Fruit fly (Drosophila melanogaster) whole organism, wandering third instar larva: Measurements from ENCODE around the gene Tmep.

ENCODE experiments used
- Abd-B ChIP-seq: fragments of >200 bp; optimal IDR thresholded peaks from 2 replicates; lab custom pipeline; 2017; ENCODE audit warnings: missing biosample characterization, missing genetic modification characterization
- CG32264 ChIP-seq: fragments of 200-800 bp; sonication (Bioruptor generic); optimal IDR thresholded peaks from 2 replicates; lab custom pipeline; 2016; ENCODE audit warnings: missing biosample characterization, missing genetic modification characterization
- CG9705 ChIP-seq: fragments of 200-800 bp; sonication (Bioruptor generic); optimal IDR thresholded peaks from 2 replicates; lab custom pipeline; 2018; ENCODE audit warnings: missing biosample characterization, mild to moderate bottlenecking, missing genetic modification characterization
- CrebA ChIP-seq: fragments of 200-800 bp; sonication (Bioruptor generic); optimal IDR thresholded peaks from 2 replicates; lab custom pipeline; 2016; ENCODE audit warnings: missing biosample characterization, mild to moderate bottlenecking, missing genetic modification characterization, borderline replicate concordance
- Dfd ChIP-seq: fragments of >200 bp; optimal IDR thresholded peaks from 2 replicates; lab custom pipeline; 2017; ENCODE audit warnings: missing biosample characterization, missing genetic modification characterization
- Dif ChIP-seq: fragments of 200-275, 200-300 bp; sonication (Bioruptor generic); optimal IDR thresholded peaks from 2 replicates; lab custom pipeline; 2018; ENCODE audit warnings: missing biosample characterization, missing genetic modification characterization; ENCODE audit not compliant: partially characterized antibody
- GATAd ChIP-seq: sonication (Bioruptor generic); optimal IDR thresholded peaks from 2 replicates; lab custom pipeline; 2016; ENCODE audit warnings: missing biosample characterization, missing genetic modification characterization
- HLH106 ChIP-seq: fragments of 200-800 bp; optimal IDR thresholded peaks from 3 replicates; lab custom pipeline; 2019; ENCODE audit warnings: missing biosample characterization, mild to moderate bottlenecking, missing genetic modification characterization, moderate library complexity
- Hnf4 ChIP-seq: fragments of 200-800 bp; sonication (Bioruptor generic); optimal IDR thresholded peaks from 2 replicates; lab custom pipeline; 2016; ENCODE audit warnings: missing biosample characterization, mild to moderate bottlenecking, missing genetic modification characterization
- Hr78 ChIP-seq: fragments of >200 bp; optimal IDR thresholded peaks from 2 replicates; lab custom pipeline; 2017; ENCODE audit warnings: missing biosample characterization, missing genetic modification characterization
- Hr83 ChIP-seq: fragments of 200-300 bp; sonication (Bioruptor generic); optimal IDR thresholded peaks from 2 replicates; lab custom pipeline; 2016; ENCODE audit warnings: missing biosample characterization, mild to moderate bottlenecking, missing genetic modification characterization, moderate library complexity; ENCODE audit not compliant: poor library complexity, severe bottlenecking
- Jra ChIP-seq: sonication (Bioruptor generic); optimal IDR thresholded peaks from 2 replicates; lab custom pipeline; 2016; ENCODE audit warnings: missing biosample characterization, missing genetic modification characterization
- Mio ChIP-seq: sonication (Bioruptor generic); optimal IDR thresholded peaks from 2 replicates; lab custom pipeline; 2016; ENCODE audit warnings: missing biosample characterization, missing genetic modification characterization
- Myc ChIP-seq: fragments of >200 bp; optimal IDR thresholded peaks from 2 replicates; lab custom pipeline; 2017
- N ChIP-seq: fragments of >200 bp; optimal IDR thresholded peaks from 2 replicates; lab custom pipeline; 2018; ENCODE audit warnings: missing biosample characterization, missing external identifiers, missing genetic modification characterization
- OdsH ChIP-seq: fragments of 200-800 bp; sonication (Bioruptor generic); optimal IDR thresholded peaks from 2 replicates; lab custom pipeline; 2016; ENCODE audit warnings: missing biosample characterization, mild to moderate bottlenecking, missing genetic modification characterization
- Rel ChIP-seq, 2 experiments: fragments of 200-800 bp; sonication (Bioruptor generic) in 1 of 2; optimal IDR thresholded peaks; 2 replicates in 1 of 2; 3 replicates in 1 of 2; lab custom pipeline; 2016 to 2019; ENCODE audit warnings: mild to moderate bottlenecking in 2 of 2, missing biosample characterization in 2 of 2, missing genetic modification characterization in 2 of 2, moderate library complexity in 1 of 2
- Sp1 ChIP-seq: fragments of 200-800 bp; sonication (Bioruptor generic); optimal IDR thresholded peaks from 3 replicates; lab custom pipeline; 2019; ENCODE audit warnings: missing biosample characterization, mild to moderate bottlenecking, missing genetic modification characterization, moderate library complexity
- Vsx2 ChIP-seq: fragments of 200-300, 225-300 bp; sonication (Bioruptor generic); optimal IDR thresholded peaks from 2 replicates; lab custom pipeline; 2018; ENCODE audit warnings: missing biosample characterization, missing genetic modification characterization; ENCODE audit not compliant: partially characterized antibody
- br ChIP-seq: fragments of 200-800 bp; sonication (Bioruptor generic); optimal IDR thresholded peaks from 2 replicates; lab custom pipeline; 2016; ENCODE audit warnings: missing biosample characterization, missing genetic modification characterization
- brk ChIP-seq: fragments of 200-800 bp; sonication (Bioruptor generic); optimal IDR thresholded peaks from 2 replicates; lab custom pipeline; 2016; ENCODE audit warnings: missing biosample characterization, mild to moderate bottlenecking, missing genetic modification characterization
- dl ChIP-seq, 2 experiments: fragments of 175-275, 200-275 bp in 1 of 2; fragments of 200-275 bp in 1 of 2; sonication (Bioruptor generic); optimal IDR thresholded peaks; lab custom pipeline; 2018; ENCODE audit warnings: mild to moderate bottlenecking in 2 of 2, missing biosample characterization in 2 of 2, missing genetic modification characterization in 2 of 2, moderate library complexity in 2 of 2; ENCODE audit not compliant: partially characterized antibody in 2 of 2, insufficient read depth in 1 of 2
- dmrt93B ChIP-seq: fragments of 200-800 bp; sonication (Bioruptor generic); optimal IDR thresholded peaks from 2 replicates; lab custom pipeline; 2018; ENCODE audit warnings: missing biosample characterization, mild to moderate bottlenecking, missing genetic modification characterization
- dsf ChIP-seq: sonication (Bioruptor generic); optimal IDR thresholded peaks from 2 replicates; lab custom pipeline; 2016; ENCODE audit warnings: missing biosample characterization, missing genetic modification characterization, borderline replicate concordance
- ey ChIP-seq: fragments of 200-800 bp; sonication (Bioruptor generic); optimal IDR thresholded peaks from 2 replicates; lab custom pipeline; 2016; ENCODE audit warnings: missing biosample characterization, missing genetic modification characterization
- foxo ChIP-seq, 2 experiments: fragments of 200-800 bp; sonication (Bioruptor generic); optimal IDR thresholded peaks; 2 replicates in 1 of 2; 3 replicates in 1 of 2; lab custom pipeline; 2016 to 2017; ENCODE audit warnings: missing biosample characterization in 2 of 2, missing genetic modification characterization in 2 of 2
- fru ChIP-seq: fragments of 200-800 bp; sonication (Bioruptor generic); optimal IDR thresholded peaks from 3 replicates; lab custom pipeline; 2016; ENCODE audit warnings: missing biosample characterization, mild to moderate bottlenecking, missing genetic modification characterization
- h ChIP-seq: fragments of 200-800 bp; sonication (Bioruptor generic); optimal IDR thresholded peaks from 3 replicates; lab custom pipeline; 2016; ENCODE audit warnings: missing biosample characterization, mild to moderate bottlenecking, missing genetic modification characterization
- jim ChIP-seq: fragments of 175-275, 200-325 bp; sonication (Bioruptor generic); optimal IDR thresholded peaks from 2 replicates; lab custom pipeline; 2016; ENCODE audit warnings: missing biosample characterization, mild to moderate bottlenecking, missing genetic modification characterization
- lola ChIP-seq: fragments of >200 bp; optimal IDR thresholded peaks from 2 replicates; lab custom pipeline; 2017; ENCODE audit warnings: missing biosample characterization, missing genetic modification characterization
- pan ChIP-seq: fragments of >200 bp; optimal IDR thresholded peaks from 2 replicates; lab custom pipeline; 2017
- psq ChIP-seq: fragments of 200-800 bp; sonication (Bioruptor generic); optimal IDR thresholded peaks from 3 replicates; lab custom pipeline; 2017; ENCODE audit warnings: missing biosample characterization, mild to moderate bottlenecking, missing genetic modification characterization, moderate library complexity
- rgr ChIP-seq: fragments of 200-800 bp; sonication (Bioruptor generic); optimal IDR thresholded peaks from 3 replicates; lab custom pipeline; 2016; ENCODE audit warnings: missing biosample characterization, mild to moderate bottlenecking, missing genetic modification characterization
- sage ChIP-seq: fragments of 200-800 bp; sonication (Bioruptor generic); optimal IDR thresholded peaks from 2 replicates; lab custom pipeline; 2016; ENCODE audit warnings: missing biosample characterization, mild to moderate bottlenecking, missing genetic modification characterization
- sv ChIP-seq: fragments of 200-800 bp; sonication (Bioruptor generic); optimal IDR thresholded peaks from 3 replicates; lab custom pipeline; 2016; ENCODE audit warnings: missing biosample characterization, missing genetic modification characterization
- tai ChIP-seq: sonication (Bioruptor generic); optimal IDR thresholded peaks from 2 replicates; lab custom pipeline; 2016; ENCODE audit warnings: missing biosample characterization, missing genetic modification characterization
- usp ChIP-seq: fragments of >200 bp; optimal IDR thresholded peaks from 2 replicates; lab custom pipeline; 2017; ENCODE audit warnings: missing biosample characterization, missing genetic modification characterization
- woc ChIP-seq: sonication (Bioruptor generic); optimal IDR thresholded peaks from 2 replicates; lab custom pipeline; 2016; ENCODE audit warnings: missing biosample characterization, mild to moderate bottlenecking, missing genetic modification characterization

The Tmep gene

DNA sequence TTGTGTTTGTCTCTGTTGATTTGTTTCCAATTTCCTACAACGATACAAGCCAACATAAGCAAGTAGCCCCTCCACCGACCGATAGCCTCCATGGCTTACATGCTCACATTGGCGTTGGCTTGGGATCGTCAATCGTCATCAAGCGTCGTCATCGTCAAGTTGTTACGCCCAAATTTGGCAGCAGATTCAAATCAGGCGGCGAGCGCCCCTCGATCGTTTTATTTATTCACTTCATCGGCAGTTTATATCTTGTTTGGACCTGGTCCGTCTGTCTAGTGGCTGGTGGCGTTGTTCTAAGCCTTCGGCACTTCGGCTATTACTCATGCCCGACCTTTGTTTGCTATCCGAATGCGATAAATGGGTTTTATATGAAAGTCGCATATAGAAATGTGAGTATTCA lies 21.2 kb downstream of the Tmep start:
- no peak for TF ChIP-seq foxo (GFP tag; optimal IDR thresholded peaks at IDR 0.05; lab: Kevin White, UChicago)

DNA sequence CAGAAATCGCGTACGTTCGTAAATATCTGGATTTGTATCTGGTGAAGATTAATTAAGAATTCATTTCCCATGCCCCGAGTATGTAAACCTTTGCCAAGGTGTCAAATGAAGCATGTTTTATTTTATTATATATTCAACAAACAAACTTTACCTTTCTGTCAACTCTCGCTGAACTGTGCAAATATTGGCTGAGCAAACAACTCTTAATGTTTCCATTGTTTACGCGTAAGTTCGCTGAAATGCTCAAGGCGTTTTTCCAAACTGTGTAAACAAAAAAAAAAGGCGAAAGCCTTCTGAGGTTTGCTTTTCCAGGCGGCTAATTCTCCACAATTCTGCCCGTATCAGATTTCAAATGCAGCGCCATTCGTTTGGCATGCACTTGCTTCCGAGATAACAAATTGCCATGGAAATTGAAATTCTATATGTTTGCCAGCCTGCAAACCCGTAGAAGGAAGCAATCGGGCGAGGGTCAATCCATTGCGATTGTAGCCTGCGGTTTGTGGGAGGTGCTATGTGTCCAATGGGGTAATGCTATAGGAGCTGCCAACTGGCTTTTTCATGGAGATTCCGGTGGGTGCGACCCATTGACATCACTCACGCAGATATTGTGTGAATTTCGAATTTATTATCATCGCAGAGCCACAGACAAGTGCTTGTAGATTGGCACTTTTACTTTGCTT lies 22.9 kb downstream of the Tmep start:
- TF ChIP-seq dl (GFP tag; optimal IDR thresholded peaks at IDR 0.05; lab: Kevin White, UChicago; ENCODE audit: insufficient read depth in 1 of 2, partially characterized antibody in 2 of 2): no peak
- peak; percentile 95 for TF ChIP-seq psq (GFP tag; lab: Kevin White, UChicago)
- TF ChIP-seq OdsH (GFP tag; lab: Kevin White, UChicago): peak; percentile 99
- peak; percentile 90 to 97 for TF ChIP-seq foxo (GFP tag; optimal IDR thresholded peaks at IDR 0.05; lab: Kevin White, UChicago)
- TF ChIP-seq pan (lab: Kevin White, UChicago): no peak
- peak; percentile 97 for TF ChIP-seq CG32264 (GFP tag; lab: Kevin White, UChicago)
- TF ChIP-seq Dfd: no peak
- TF ChIP-seq Vsx2 (GFP tag; lab: Kevin White, UChicago): no peak
- peak; percentile 86 for TF ChIP-seq woc (GFP tag; lab: Kevin White, UChicago)
- TF ChIP-seq dmrt93B (GFP tag; lab: Kevin White, UChicago): peak; percentile 92
- TF ChIP-seq Rel (GFP tag; optimal IDR thresholded peaks at IDR 0.05; lab: Kevin White, UChicago): peak; percentile 82
- peak; percentile 84 for TF ChIP-seq Rel (tag; optimal IDR thresholded peaks at IDR 0.05; lab: Kevin White, UChicago)
- TF ChIP-seq Jra (GFP tag; lab: Kevin White, UChicago): peak; percentile 98
- TF ChIP-seq HLH106 (tag; lab: Kevin White, UChicago): peak; percentile 89
- TF ChIP-seq sv (GFP tag; lab: Kevin White, UChicago): peak; percentile 60
- peak; percentile 93 for TF ChIP-seq Mio (GFP tag; lab: Kevin White, UChicago)
- no peak for TF ChIP-seq CrebA (GFP tag; lab: Kevin White, UChicago)
- peak; percentile 98 for TF ChIP-seq br (GFP tag; lab: Kevin White, UChicago)
- peak; percentile 97 for TF ChIP-seq dsf
- TF ChIP-seq brk (GFP tag; lab: Kevin White, UChicago): no peak
- peak; percentile 97 for TF ChIP-seq Sp1 (GFP tag; lab: Kevin White, UChicago)
- peak; percentile 94 for TF ChIP-seq GATAd (GFP tag; lab: Kevin White, UChicago)
- TF ChIP-seq h (GFP tag; lab: Kevin White, UChicago): peak; percentile 99
- peak; percentile 100 for TF ChIP-seq Hr83 (GFP tag; lab: Kevin White, UChicago)
- TF ChIP-seq lola: no peak
- TF ChIP-seq Abd-B: no peak
- TF ChIP-seq ey: peak; percentile 91
- TF ChIP-seq Myc (lab: Kevin White, UChicago): no peak
- TF ChIP-seq Hr78 (GFP tag; lab: Kevin White, UChicago): no peak
- peak; percentile 99 for TF ChIP-seq rgr
- TF ChIP-seq Dif (GFP tag; lab: Kevin White, UChicago): no peak
- TF ChIP-seq N (GFP tag; lab: Kevin White, UChicago): no peak
- no peak for TF ChIP-seq tai (GFP tag; lab: Kevin White, UChicago)
- TF ChIP-seq Hnf4: peak; percentile 99
- peak; percentile 98 for TF ChIP-seq jim (GFP tag; lab: Kevin White, UChicago)
- TF ChIP-seq fru (GFP tag; lab: Kevin White, UChicago): peak; percentile 97
- peak; percentile 95 for TF ChIP-seq CG9705 (GFP tag; lab: Kevin White, UChicago)
- peak; percentile 96 for TF ChIP-seq sage (GFP tag; lab: Kevin White, UChicago)
- no peak for TF ChIP-seq usp
